Fruit fly (Drosophila melanogaster): ENCODE results near the gene CG6310.

The CG6310 gene

dm6 chr3L:11091943-11092609, 22.4 kb upstream of the CG6310 start (continued):
- 0 out of 2 replicates have a peak, but pooled peaks have one; percentile 21 for TF ChIP-seq amos (GFP tag; IDR thresholded peaks at IDR 0.05; ENCODE audit: partially characterized antibody)
- peak; percentile 30; the same call in 1 of the 2 replicates for TF ChIP-seq Ptx1 (GFP tag; IDR thresholded peaks at IDR 0.05)
- TF ChIP-seq tx (GFP tag; optimal IDR thresholded peaks at IDR 0.05): peak; percentile 25
- peak; percentile 14 for TF ChIP-seq CG6654 (GFP tag; optimal IDR thresholded peaks at IDR 0.05)
- peak; percentile 43 for TF ChIP-seq CG3163 (GFP tag; optimal IDR thresholded peaks at IDR 0.05)
- no peak for TF ChIP-seq ap (GFP tag; IDR thresholded peaks at IDR 0.05)
- no peak for TF ChIP-seq fd102C (GFP tag; optimal IDR thresholded peaks at IDR 0.05)
- no peak for TF ChIP-seq TFAM (GFP tag; optimal IDR thresholded peaks at IDR 0.05)
- peak; percentile 2 for TF ChIP-seq CG11723 (GFP tag; optimal IDR thresholded peaks at IDR 0.05)
- TF ChIP-seq CG30020 (tag; optimal IDR thresholded peaks at IDR 0.05): no peak
- TF ChIP-seq aop (GFP tag; IDR thresholded peaks at IDR 0.05): no peak
- no peak for TF ChIP-seq CG3838 (GFP tag; optimal IDR thresholded peaks at IDR 0.05)
- TF ChIP-seq gcm (GFP tag; optimal IDR thresholded peaks at IDR 0.05): no peak
- TF ChIP-seq grau (tag; optimal IDR thresholded peaks at IDR 0.05): peak; percentile 79
- peak; percentile 69 for TF ChIP-seq HHEX (GFP tag; optimal IDR thresholded peaks at IDR 0.05)
- TF ChIP-seq B-H1 (GFP tag; IDR thresholded peaks at IDR 0.05): no peak
- no peak for TF ChIP-seq NK7.1 (GFP tag; optimal IDR thresholded peaks at IDR 0.05)
- TF ChIP-seq CG17385 (GFP tag; optimal IDR thresholded peaks at IDR 0.05): peak; percentile 55
- no peak for TF ChIP-seq usp (GFP tag; optimal IDR thresholded peaks at IDR 0.05)
- TF ChIP-seq CG34422 (GFP tag; IDR thresholded peaks at IDR 0.05): peak; percentile 58; the same call in 2 of the 3 replicates
- TF ChIP-seq sens-2 (GFP tag; IDR thresholded peaks at IDR 0.05): no peak
- TF ChIP-seq CG2889 (GFP tag; IDR thresholded peaks at IDR 0.05): no peak
- TF ChIP-seq Ets97D (GFP tag; optimal IDR thresholded peaks at IDR 0.05): peak; percentile 63
- TF ChIP-seq pzg (GFP tag; optimal IDR thresholded peaks at IDR 0.05): peak; percentile 41
- no peak for TF ChIP-seq tio (GFP tag; optimal IDR thresholded peaks at IDR 0.05)
- TF ChIP-seq CG6254 (GFP tag; optimal IDR thresholded peaks at IDR 0.05): peak; percentile 26
- TF ChIP-seq inv (GFP tag; IDR thresholded peaks at IDR 0.05; ENCODE audit: partially characterized antibody): no peak
- peak; percentile 32 for TF ChIP-seq CG3407 (GFP tag; optimal IDR thresholded peaks at IDR 0.05)
- no peak for TF ChIP-seq CG7745 (tag; optimal IDR thresholded peaks at IDR 0.05)
- TF ChIP-seq stc (GFP tag; IDR thresholded peaks at IDR 0.05): 0 out of 2 replicates have a peak, but pooled peaks have one; percentile 9
- no peak for TF ChIP-seq Hmx (GFP tag; optimal IDR thresholded peaks at IDR 0.05)
- TF ChIP-seq CG9727 (GFP tag; optimal IDR thresholded peaks at IDR 0.05): peak; percentile 47
- no peak for TF ChIP-seq CG12744 (GFP tag; optimal IDR thresholded peaks at IDR 0.05)
- peak; percentile 17 for TF ChIP-seq CG13123 (GFP tag; optimal IDR thresholded peaks at IDR 0.05)
- no peak for TF ChIP-seq da (GFP tag; optimal IDR thresholded peaks at IDR 0.05)
- TF ChIP-seq toy (GFP tag; IDR thresholded peaks at IDR 0.05): no peak
- TF ChIP-seq dm (GFP tag; optimal IDR thresholded peaks at IDR 0.05): no peak
- peak; percentile 47 for TF ChIP-seq nau (GFP tag; optimal IDR thresholded peaks at IDR 0.05)
- no peak for TF ChIP-seq HLH3B (GFP tag; IDR thresholded peaks at IDR 0.05)
- peak; percentile 57; the same call in 1 of the 2 replicates for TF ChIP-seq Xrp1 (GFP tag; IDR thresholded peaks at IDR 0.05)
- TF ChIP-seq CG6689 (GFP tag; IDR thresholded peaks at IDR 0.05): no peak
- TF ChIP-seq Mrtf (GFP tag; IDR thresholded peaks at IDR 0.05): peak; percentile 62; the same call in 2 of the 3 replicates
- no peak for TF ChIP-seq wdn (GFP tag; IDR thresholded peaks at IDR 0.05)
- no peak for TF ChIP-seq CG17361 (GFP tag; IDR thresholded peaks at IDR 0.05)
- TF ChIP-seq scrt (GFP tag; optimal IDR thresholded peaks at IDR 0.05): no peak
- no peak for TF ChIP-seq tna (GFP tag; IDR thresholded peaks at IDR 0.05; ENCODE audit: partially characterized antibody)
- peak; percentile 61 for TF ChIP-seq her (GFP tag; optimal IDR thresholded peaks at IDR 0.05)
- no peak for TF ChIP-seq gt (GFP tag; IDR thresholded peaks at IDR 0.05)
- peak; percentile 28 for TF ChIP-seq Abd-B (GFP tag; optimal IDR thresholded peaks at IDR 0.05)
- TF ChIP-seq Deaf1 (tag; optimal IDR thresholded peaks at IDR 0.05): peak; percentile 60
- no peak for TF ChIP-seq sisA (GFP tag; IDR thresholded peaks at IDR 0.05)
